Fruit fly (Drosophila melanogaster) whole organism, embryonic: ENCODE measurements around the gene CG4709.

Experiments used
- Antp ChIP-seq: fragments of 200-800 bp; sonication (Bioruptor generic); optimal IDR thresholded peaks from 3 replicates; lab custom pipeline; 2016; ENCODE audit warnings: missing biosample characterization, missing genetic modification characterization
- Asciz ChIP-seq: fragments of 200-800 bp; sonication (Bioruptor generic); optimal IDR thresholded peaks from 2 replicates; lab custom pipeline; 2017; ENCODE audit warnings: missing biosample characterization, mild to moderate bottlenecking, missing genetic modification characterization, missing genetic modification reagents
- Awh ChIP-seq: fragments of 200-800 bp; sonication (Bioruptor generic); IDR thresholded peaks from 2 replicates; pipeline ENCODE4, ENCODE4 v1.3.6; 2022; ENCODE audit warnings: missing biosample characterization, missing genetic modification characterization
- CG1024 ChIP-seq: fragments of 200-800 bp; sonication (Bioruptor generic); IDR thresholded peaks from 2 replicates; pipeline ENCODE4 v1.3.6; 2022; ENCODE audit warnings: missing biosample characterization, missing genetic modification characterization
- CG10366 ChIP-seq: fragments of 200-800 bp; sonication (Bioruptor generic); IDR thresholded peaks from 2 replicates; pipeline ENCODE4 v1.3.6; 2022; ENCODE audit warnings: missing biosample characterization, missing genetic modification characterization
- CG12071 ChIP-seq: fragments of 200-800 bp; sonication (Bioruptor generic); optimal IDR thresholded peaks from 3 replicates; lab custom pipeline; 2018; ENCODE audit warnings: missing biosample characterization, mild to moderate bottlenecking, missing genetic modification characterization
- CG12104 ChIP-seq: fragments of 200-800 bp; sonication (Bioruptor generic); optimal IDR thresholded peaks from 3 replicates; lab custom pipeline; 2016; ENCODE audit warnings: missing biosample characterization, missing genetic modification characterization
- CG12299 ChIP-seq: fragments of 200-800 bp; sonication (Bioruptor generic); optimal IDR thresholded peaks from 2 replicates; lab custom pipeline; 2018; ENCODE audit warnings: missing biosample characterization, mild to moderate bottlenecking, missing genetic modification characterization
- CG13123 ChIP-seq: fragments of 200-800 bp; sonication (Bioruptor generic); optimal IDR thresholded peaks from 2 replicates; lab custom pipeline; 2016; ENCODE audit warnings: missing biosample characterization, missing genetic modification characterization
- CG13624 ChIP-seq: fragments of 200-800 bp; sonication (Bioruptor generic); optimal IDR thresholded peaks from 2 replicates; lab custom pipeline; 2016; ENCODE audit warnings: missing biosample characterization, missing genetic modification characterization
- CG17829 ChIP-seq: fragments of 200-800 bp; optimal IDR thresholded peaks from 2 replicates; lab custom pipeline; 2019; ENCODE audit warnings: missing biosample characterization, mild to moderate bottlenecking, missing genetic modification characterization, moderate library complexity
- CG2199 ChIP-seq: fragments of 200-800 bp; sonication (Bioruptor generic); IDR thresholded peaks from 3 replicates; pipeline ENCODE4 v1.3.6; 2022; ENCODE audit warnings: missing biosample characterization, missing genetic modification characterization
- CG2889 ChIP-seq: fragments of 200-800 bp; sonication (Bioruptor generic); IDR thresholded peaks from 3 replicates; pipeline ENCODE4 v1.3.6; 2022; ENCODE audit warnings: missing biosample characterization, missing genetic modification characterization
- CG30403 ChIP-seq: fragments of 200-800 bp; sonication (Bioruptor generic); optimal IDR thresholded peaks from 3 replicates; lab custom pipeline; 2016; ENCODE audit warnings: missing biosample characterization, missing genetic modification characterization
- CG30431 ChIP-seq: fragments of 200-800 bp; sonication (Bioruptor generic); optimal IDR thresholded peaks from 2 replicates; lab custom pipeline; 2017; ENCODE audit warnings: missing biosample characterization, missing genetic modification characterization
- CG31224 ChIP-seq: fragments of 200-800 bp; sonication (Bioruptor generic); IDR thresholded peaks from 2 replicates; pipeline ENCODE4 v1.3.6; 2022; ENCODE audit warnings: missing biosample characterization, missing genetic modification characterization
- CG3281 ChIP-seq: fragments of 200-800 bp; sonication (Bioruptor generic); optimal IDR thresholded peaks from 3 replicates; lab custom pipeline; 2017; ENCODE audit warnings: missing biosample characterization, mild to moderate bottlenecking, missing genetic modification characterization
- CG5180 ChIP-seq: fragments of 200-800 bp; sonication (Bioruptor generic); optimal IDR thresholded peaks from 3 replicates; lab custom pipeline; 2017; ENCODE audit warnings: missing biosample characterization, missing genetic modification characterization, mild to moderate bottlenecking, moderate library complexity, missing genetic modification reagents
- CG5953 ChIP-seq: fragments of 200-800 bp; sonication (Bioruptor generic); IDR thresholded peaks from 2 replicates; pipeline ENCODE4 v1.3.6; 2022; ENCODE audit warnings: missing biosample characterization, missing genetic modification characterization
- CG6683 ChIP-seq: fragments of 200-800 bp; sonication (Bioruptor generic); optimal IDR thresholded peaks from 2 replicates; lab custom pipeline; 2017; ENCODE audit warnings: missing biosample characterization, mild to moderate bottlenecking, missing genetic modification characterization, missing genetic modification reagents
- CG6791 ChIP-seq: fragments of 200-800 bp; sonication (Bioruptor generic); IDR thresholded peaks from 3 replicates; pipeline ENCODE4 v1.3.6; 2022; ENCODE audit warnings: missing biosample characterization, missing genetic modification characterization; ENCODE audit not compliant: partially characterized antibody
- CG7357 ChIP-seq: fragments of 200-800 bp; sonication (Bioruptor generic); IDR thresholded peaks from 3 replicates; pipeline ENCODE4 v1.3.6; 2022; ENCODE audit warnings: missing biosample characterization, missing genetic modification characterization
- CG8089 ChIP-seq: fragments of 200-800 bp; sonication (Bioruptor generic); optimal IDR thresholded peaks from 3 replicates; lab custom pipeline; 2016; ENCODE audit warnings: missing biosample characterization, missing genetic modification characterization
- CG9437 ChIP-seq: fragments of 200-800 bp; sonication (Bioruptor generic); optimal IDR thresholded peaks from 2 replicates; lab custom pipeline; 2018; ENCODE audit warnings: missing biosample characterization, mild to moderate bottlenecking, missing genetic modification characterization
- CG9797 ChIP-seq: fragments of 200-800 bp; sonication (Bioruptor generic); optimal IDR thresholded peaks from 3 replicates; lab custom pipeline; 2018; ENCODE audit warnings: missing biosample characterization, mild to moderate bottlenecking, missing genetic modification characterization
- D ChIP-seq, 2 experiments: fragments of 200-800 bp in 1 of 2; fragments of >200 bp in 1 of 2; sonication (Bioruptor generic) in 1 of 2; optimal IDR thresholded peaks; 2 replicates in 1 of 2; 3 replicates in 1 of 2; lab custom pipeline; 2017; ENCODE audit warnings: mild to moderate bottlenecking in 1 of 2, missing biosample characterization in 1 of 2, missing genetic modification characterization in 1 of 2, missing genetic modification reagents in 1 of 2
- Dbx ChIP-seq: fragments of 200-800 bp; sonication (Bioruptor generic); IDR thresholded peaks from 3 replicates; pipeline ENCODE4 v1.3.6; 2022; ENCODE audit warnings: missing biosample characterization, missing genetic modification characterization
- Elba2 ChIP-seq: fragments of 200-800 bp; sonication (Bioruptor generic); optimal IDR thresholded peaks from 3 replicates; lab custom pipeline; 2016; ENCODE audit warnings: missing biosample characterization, missing genetic modification characterization
- Ets97D ChIP-seq: fragments of 200-800 bp; sonication (Bioruptor generic); optimal IDR thresholded peaks from 3 replicates; lab custom pipeline; 2016; ENCODE audit warnings: missing biosample characterization, missing genetic modification characterization
- GATAe ChIP-seq: fragments of 200-800 bp; sonication (Bioruptor generic); conservative IDR thresholded peaks from 2 replicates; pipeline ENCODE4 v1.3.6; 2022; ENCODE audit warnings: missing biosample characterization, missing genetic modification characterization
- HLH3B ChIP-seq: fragments of 200-800 bp; sonication (Bioruptor generic); IDR thresholded peaks from 2 replicates; pipeline ENCODE4 v1.3.6; 2022; ENCODE audit warnings: missing biosample characterization, missing genetic modification characterization
- HLHmδ ChIP-seq: fragments of 200-800 bp; sonication (Bioruptor generic); optimal IDR thresholded peaks from 2 replicates; lab custom pipeline; 2018; ENCODE audit warnings: missing biosample characterization, mild to moderate bottlenecking, missing genetic modification characterization, moderate library complexity
- Nf-YA ChIP-seq: fragments of 200-800 bp; sonication (Bioruptor generic); IDR thresholded peaks from 2 replicates; pipeline ENCODE4 v1.3.6; 2022; ENCODE audit warnings: missing biosample characterization, missing genetic modification characterization
- Scr ChIP-seq: fragments of 200-800 bp; sonication (Bioruptor generic); IDR thresholded peaks from 2 replicates; pipeline ENCODE4 v1.3.6; 2022; ENCODE audit warnings: missing biosample characterization, missing genetic modification characterization; ENCODE audit not compliant: partially characterized antibody
- cwo ChIP-seq: fragments of 200-800 bp; sonication (Bioruptor generic); optimal IDR thresholded peaks from 3 replicates; lab custom pipeline; 2017; ENCODE audit warnings: missing biosample characterization, missing genetic modification characterization, mild to moderate bottlenecking, moderate library complexity, missing genetic modification reagents
- dan ChIP-seq: fragments of 200-800 bp; sonication (Bioruptor generic); IDR thresholded peaks from 2 replicates; pipeline ENCODE4 v1.3.6; 2022; ENCODE audit warnings: missing biosample characterization, missing genetic modification characterization
- dpn ChIP-seq, 2 experiments: fragments of 200-800 bp; sonication (Bioruptor generic); optimal IDR thresholded peaks; 3 replicates each; lab custom pipeline; 2016; ENCODE audit warnings: missing biosample characterization in 2 of 2, missing genetic modification characterization in 2 of 2
- ems ChIP-seq: fragments of 200-800 bp; sonication (Bioruptor generic); optimal IDR thresholded peaks from 3 replicates; lab custom pipeline; 2016; ENCODE audit warnings: missing biosample characterization, missing genetic modification characterization
- hb ChIP-seq: fragments of 200-800 bp; sonication (Bioruptor generic); IDR thresholded peaks from 3 replicates; pipeline ENCODE4 v1.3.6; 2022; ENCODE audit warnings: missing biosample characterization, missing genetic modification characterization; ENCODE audit not compliant: partially characterized antibody
- lmd ChIP-seq: fragments of 200-800 bp; sonication (Bioruptor generic); IDR thresholded peaks from 2 replicates; pipeline ENCODE4 v1.3.6; 2022; ENCODE audit warnings: missing biosample characterization, missing genetic modification characterization
- nau ChIP-seq: fragments of 200-800 bp; sonication (Bioruptor generic); optimal IDR thresholded peaks from 3 replicates; lab custom pipeline; 2017; ENCODE audit warnings: missing biosample characterization, mild to moderate bottlenecking, missing genetic modification characterization, missing genetic modification reagents
- nerfin-1 ChIP-seq: fragments of 200-800 bp; sonication (Bioruptor generic); optimal IDR thresholded peaks from 3 replicates; lab custom pipeline; 2019; ENCODE audit warnings: missing biosample characterization, mild to moderate bottlenecking, missing genetic modification characterization, moderate library complexity
- nmo ChIP-seq: fragments of 200-800 bp; sonication (Bioruptor generic); optimal IDR thresholded peaks from 2 replicates; lab custom pipeline; 2018; ENCODE audit warnings: missing biosample characterization, mild to moderate bottlenecking, missing genetic modification characterization, moderate library complexity
- prd ChIP-seq, 3 experiments: fragments of >200 bp in 2 of 3; fragments of 200-800 bp in 1 of 3; sonication (Bioruptor generic) in 1 of 3; optimal IDR thresholded peaks in 2 of 3; IDR thresholded peaks in 1 of 3; 2 replicates in 2 of 3; 3 replicates in 1 of 3; pipeline versions ENCODE4 v1.3.6 to Lab custom; 2017 to 2022; ENCODE audit warnings: missing biosample characterization in 1 of 3, missing genetic modification characterization in 1 of 3
- sisA ChIP-seq: fragments of 200-800 bp; sonication (Bioruptor generic); IDR thresholded peaks from 2 replicates; pipeline ENCODE4 v1.3.6; 2022; ENCODE audit warnings: missing biosample characterization, missing genetic modification characterization
- so ChIP-seq: fragments of 200-800 bp; sonication (Bioruptor generic); IDR thresholded peaks from 3 replicates; pipeline ENCODE4 v1.3.6; 2022; ENCODE audit warnings: missing biosample characterization, missing genetic modification characterization
- tll ChIP-seq, 2 experiments: fragments of 200-800 bp in 1 of 2; fragments of >200 bp in 1 of 2; sonication (Bioruptor generic) in 1 of 2; optimal IDR thresholded peaks; 2 replicates each; lab custom pipeline; 2017 to 2019; ENCODE audit warnings: missing biosample characterization in 2 of 2, missing genetic modification characterization in 2 of 2, mild to moderate bottlenecking in 1 of 2, moderate library complexity in 1 of 2
- unc-4 ChIP-seq: fragments of 200-800 bp; sonication (Bioruptor generic); IDR thresholded peaks from 2 replicates; pipeline ENCODE4 v1.3.6; 2022; ENCODE audit warnings: missing biosample characterization, missing genetic modification characterization; ENCODE audit not compliant: partially characterized antibody
- zfh1 ChIP-seq: fragments of 200-800 bp; sonication (Bioruptor generic); IDR thresholded peaks from 3 replicates; pipeline ENCODE4 v1.3.6; 2022; ENCODE audit warnings: missing biosample characterization, missing genetic modification characterization

CG4709 gene

dm6 chr2L:10003593-10003992, 49.5 kb downstream of the CG4709 start, which contains the start of gene Ndf (continued):
- TF ChIP-seq so (GFP tag; lab: Robert Waterston, UW) (peak; percentile 22; the same call in 1 of the 3 replicates), CG2889 (GFP tag; lab: Robert Waterston, UW) (no peak), Antp (GFP tag; lab: Kevin White, UChicago) (peak; percentile 61), sisA (GFP tag; lab: Robert Waterston, UW) (peak; percentile 50), CG12104 (peak; percentile 51), Asciz (no peak), D (optimal IDR thresholded peaks at IDR 0.05; lab: Kevin White, UChicago) (no peak), D (GFP tag; optimal IDR thresholded peaks at IDR 0.05; lab: Kevin White, UChicago) (no peak), nmo (GFP tag; lab: Kevin White, UChicago) (peak; percentile 70), CG6683 (GFP tag; lab: Kevin White, UChicago) (peak; percentile 9), unc-4 (GFP tag; lab: Robert Waterston, UW) (peak; percentile 71), Ets97D (GFP tag; lab: Kevin White, UChicago) (peak; percentile 93), CG6791 (GFP tag; lab: Robert Waterston, UW) (peak; percentile 83), CG1024 (peak; percentile 50), tll (GFP tag; optimal IDR thresholded peaks at IDR 0.05; lab: Kevin White, UChicago) (no peak), nau (GFP tag; lab: Kevin White, UChicago) (no peak), CG9437 (peak; percentile 92), CG13123 (GFP tag; lab: Kevin White, UChicago) (peak; percentile 3), CG12071 (GFP tag; lab: Kevin White, UChicago) (no peak), zfh1 (GFP tag; lab: Robert Waterston, UW) (peak; percentile 80), CG9797 (peak; percentile 56), Elba2 (GFP tag; lab: Kevin White, UChicago) (no peak), CG3281 (GFP tag; lab: Kevin White, UChicago) (peak; percentile 62), CG13624 (GFP tag; lab: Kevin White, UChicago) (peak; percentile 59), CG30431 (peak; percentile 32), Nf-YA (GFP tag; lab: Robert Waterston, UW) (no peak; the same call in 1 of the 2 replicates), Dbx (GFP tag; lab: Robert Waterston, UW) (peak; percentile 80), lmd (peak; percentile 59), GATAe (peak; percentile 28; the same call in 1 of the 2 replicates), CG12299 (tag; lab: Kevin White, UChicago) (no peak), CG7357 (no peak), prd (optimal IDR thresholded peaks at IDR 0.05; lab: Kevin White, UChicago) (no peak), prd (GFP tag; IDR thresholded peaks at IDR 0.05; lab: Robert Waterston, UW) (peak; percentile 69; the same call in 2 of the 3 replicates), nerfin-1 (peak; percentile 8), CG10366 (GFP tag; lab: Robert Waterston, UW) (peak; percentile 57), CG2199 (peak; percentile 79), Awh (GFP tag; lab: Robert Waterston, UW) (0 out of 2 replicates have a peak, but pooled peaks have one; percentile 8), Scr (GFP tag; lab: Robert Waterston, UW) (peak; percentile 71), CG30403 (GFP tag; lab: Kevin White, UChicago) (peak; percentile 71), CG8089 (GFP tag; lab: Kevin White, UChicago) (peak; percentile 31), hb (GFP tag; lab: Robert Waterston, UW) (peak; percentile 65), HLHmδ (GFP tag; lab: Kevin White, UChicago) (peak; percentile 73), cwo (GFP tag; lab: Kevin White, UChicago) (peak; percentile 31), CG17829 (peak; percentile 61), CG31224 (peak; percentile 56), CG5953 (GFP tag; lab: Robert Waterston, UW) (0 out of 2 replicates have a peak, but pooled peaks have one; percentile 9), dpn (GFP tag; optimal IDR thresholded peaks at IDR 0.05; lab: Kevin White, UChicago) (peak; percentile 61 to 63), dan (GFP tag; lab: Robert Waterston, UW) (no peak), HLH3B (GFP tag; lab: Robert Waterston, UW) (peak; percentile 61; the same call in 1 of the 2 replicates), ems (GFP tag; lab: Kevin White, UChicago) (peak; percentile 31), CG5180 (no peak)
